Worm (Caenorhabditis elegans) whole organism, late embryonic: ENCODE measurements around the gene F48E8.4.

Source experiments
- C08G9.2 ChIP-seq: sonication (generic microtip); optimal IDR thresholded peaks from 2 replicates; lab custom pipeline; 2016; ENCODE audit warnings: mild to moderate bottlenecking, missing genetic modification characterization, moderate library complexity, missing compliant biosample characterization
- C38D4.7 ChIP-seq: fragments of 200-800 bp; sonication (Bioruptor generic); optimal IDR thresholded peaks from 2 replicates; lab custom pipeline; 2018; ENCODE audit warnings: mild to moderate bottlenecking, missing genetic modification characterization, moderate library complexity, missing compliant biosample characterization
- F13H6.1 ChIP-seq: sonication (generic microtip); optimal IDR thresholded peaks from 2 replicates; lab custom pipeline; 2016; ENCODE audit warnings: missing genetic modification characterization, missing compliant biosample characterization
- ama-1 ChIP-seq: fragments of 150-350 bp; optimal IDR thresholded peaks from 2 replicates; lab custom pipeline; 2014
- dve-1 ChIP-seq: sonication (generic microtip); optimal IDR thresholded peaks from 2 replicates; lab custom pipeline; 2017; ENCODE audit warnings: antibody characterized with exemption, mild to moderate bottlenecking, missing genetic modification characterization, missing compliant biosample characterization
- fkh-10 ChIP-seq: fragments of 150-350 bp; optimal IDR thresholded peaks from 2 replicates; lab custom pipeline; 2014; ENCODE audit warnings: missing biosample characterization, missing genetic modification reagents, missing genetic modification characterization
- hlh-30 ChIP-seq: sonication (generic microtip); optimal IDR thresholded peaks from 2 replicates; lab custom pipeline; 2017; ENCODE audit warnings: antibody characterized with exemption, missing genetic modification characterization, missing compliant biosample characterization; ENCODE audit not compliant: insufficient read depth
- lim-6 ChIP-seq: sonication (generic microtip); optimal IDR thresholded peaks from 2 replicates; lab custom pipeline; 2016; ENCODE audit warnings: missing genetic modification characterization, missing compliant biosample characterization
- lin-11 ChIP-seq: fragments of 200-800 bp; sonication (Bioruptor generic); optimal IDR thresholded peaks from 2 replicates; lab custom pipeline; 2018; ENCODE audit warnings: mild to moderate bottlenecking, missing genetic modification characterization, missing compliant biosample characterization
- pag-3 ChIP-seq: sonication (generic microtip); optimal IDR thresholded peaks from 2 replicates; lab custom pipeline; 2016; ENCODE audit warnings: missing compliant biosample characterization, missing genetic modification characterization, borderline replicate concordance
- ttx-3 ChIP-seq: sonication (generic microtip); optimal IDR thresholded peaks from 2 replicates; lab custom pipeline; 2016; ENCODE audit warnings: missing genetic modification reagents, missing genetic modification characterization, missing compliant biosample characterization

- TF ChIP-seq C08G9.2 (no peak), ama-1 (lab: Kevin White, UChicago) (no peak), dve-1 (tag; lab: Kevin White, UChicago) (no peak), pag-3 (tag; lab: Kevin White, UChicago) (no peak), lin-11 (no peak), F13H6.1 (tag; lab: Kevin White, UChicago) (no peak), hlh-30 (tag; lab: Kevin White, UChicago) (no peak), C38D4.7 (GFP tag; lab: Kevin White, UChicago) (no peak), ttx-3 (no peak), fkh-10 (GFP tag; lab: Kevin White, UChicago) (no peak), lim-6 (no peak)
These were observed 29.7 kb upstream of the F48E8.4 start, which contains the start of gene dnj-24 for ce11 chrIII:5423665-5424133.
